Fruit fly (Drosophila melanogaster) whole organism, embryonic: Measurements from ENCODE around the gene CG17362.

Experiments
- Aef1 ChIP-seq: fragments of 200-800 bp; sonication (Bioruptor generic); IDR thresholded peaks from 3 replicates; pipeline ENCODE4 v1.3.6; 2022; ENCODE audit warnings: missing biosample characterization, missing genetic modification characterization
- CG10274 ChIP-seq: fragments of 200-800 bp; sonication (Bioruptor generic); optimal IDR thresholded peaks from 3 replicates; lab custom pipeline; 2017; ENCODE audit warnings: missing biosample characterization, mild to moderate bottlenecking, missing genetic modification characterization
- CG10321 ChIP-seq: fragments of 200-800 bp; sonication (Bioruptor generic); IDR thresholded peaks from 2 replicates; pipeline ENCODE4 v1.3.6; 2022; ENCODE audit warnings: missing biosample characterization, missing genetic modification characterization
- CG11695 ChIP-seq: fragments of 200-800 bp; sonication (Bioruptor generic); IDR thresholded peaks from 3 replicates; pipeline ENCODE4 v1.3.6; 2022; ENCODE audit warnings: missing biosample characterization, missing genetic modification characterization
- CG12219 ChIP-seq: fragments of 200-800 bp; sonication (Bioruptor generic); optimal IDR thresholded peaks from 3 replicates; lab custom pipeline; 2018; ENCODE audit warnings: missing biosample characterization, mild to moderate bottlenecking, missing genetic modification characterization
- CG1603 ChIP-seq: fragments of 200-800 bp; sonication (Bioruptor generic); optimal IDR thresholded peaks from 2 replicates; lab custom pipeline; 2019; ENCODE audit warnings: missing biosample characterization, mild to moderate bottlenecking, missing genetic modification characterization, moderate library complexity
- CG16863 ChIP-seq: fragments of 200-800 bp; sonication (Bioruptor generic); optimal IDR thresholded peaks from 3 replicates; lab custom pipeline; 2016; ENCODE audit warnings: missing biosample characterization, missing genetic modification characterization
- CG17186 ChIP-seq: fragments of 200-800 bp; sonication (Bioruptor generic); optimal IDR thresholded peaks from 3 replicates; lab custom pipeline; 2017; ENCODE audit warnings: missing biosample characterization, missing genetic modification reagents, missing genetic modification characterization
- CG17912 ChIP-seq: fragments of 200-800 bp; sonication (Bioruptor generic); optimal IDR thresholded peaks from 2 replicates; lab custom pipeline; 2018; ENCODE audit warnings: missing biosample characterization, mild to moderate bottlenecking, missing genetic modification characterization
- CG18476 ChIP-seq: fragments of 200-800 bp; sonication (Bioruptor generic); optimal IDR thresholded peaks from 2 replicates; lab custom pipeline; 2016; ENCODE audit warnings: missing biosample characterization, mild to moderate bottlenecking, missing genetic modification characterization
- CG2202 ChIP-seq: fragments of 200-800 bp; sonication (Bioruptor generic); optimal IDR thresholded peaks from 2 replicates; lab custom pipeline; 2018; ENCODE audit warnings: missing biosample characterization, mild to moderate bottlenecking, missing genetic modification characterization
- CG4282 ChIP-seq: fragments of 200-800 bp; sonication (Bioruptor generic); optimal IDR thresholded peaks from 2 replicates; lab custom pipeline; 2016; ENCODE audit warnings: missing biosample characterization, missing genetic modification characterization
- CG4617 ChIP-seq: fragments of 200-800 bp; sonication (Bioruptor generic); optimal IDR thresholded peaks from 3 replicates; lab custom pipeline; 2016; ENCODE audit warnings: missing biosample characterization, missing genetic modification characterization, borderline replicate concordance
- CG5953 ChIP-seq: fragments of 200-800 bp; sonication (Bioruptor generic); IDR thresholded peaks from 2 replicates; pipeline ENCODE4 v1.3.6; 2022; ENCODE audit warnings: missing biosample characterization, missing genetic modification characterization
- CG6765 ChIP-seq: fragments of 200-800 bp; sonication (Bioruptor generic); optimal IDR thresholded peaks from 3 replicates; lab custom pipeline; 2017; ENCODE audit warnings: missing biosample characterization, mild to moderate bottlenecking, missing genetic modification characterization
- CG6854 ChIP-seq: fragments of 200-800 bp; sonication (Bioruptor generic); optimal IDR thresholded peaks from 3 replicates; lab custom pipeline; 2017; ENCODE audit warnings: missing biosample characterization, mild to moderate bottlenecking, missing genetic modification characterization
- CG8359 ChIP-seq: fragments of 200-800 bp; sonication (Bioruptor generic); optimal IDR thresholded peaks from 2 replicates; lab custom pipeline; 2017; ENCODE audit warnings: missing biosample characterization, mild to moderate bottlenecking, missing genetic modification characterization, borderline replicate concordance
- CG9437 ChIP-seq: fragments of 200-800 bp; sonication (Bioruptor generic); optimal IDR thresholded peaks from 2 replicates; lab custom pipeline; 2018; ENCODE audit warnings: missing biosample characterization, mild to moderate bottlenecking, missing genetic modification characterization
- D19B ChIP-seq: fragments of 200-800 bp; sonication (Bioruptor generic); optimal IDR thresholded peaks from 2 replicates; lab custom pipeline; 2017; ENCODE audit warnings: missing biosample characterization, mild to moderate bottlenecking, missing genetic modification characterization
- Fer1 ChIP-seq: fragments of 200-800 bp; sonication (Bioruptor generic); optimal IDR thresholded peaks from 2 replicates; lab custom pipeline; 2017; ENCODE audit warnings: missing biosample characterization, mild to moderate bottlenecking, missing genetic modification characterization
- Fer2 ChIP-seq: fragments of 200-800 bp; sonication (Bioruptor generic); optimal IDR thresholded peaks from 2 replicates; lab custom pipeline; 2018; ENCODE audit warnings: missing biosample characterization, mild to moderate bottlenecking, missing genetic modification characterization, moderate library complexity
- H2.0 ChIP-seq: fragments of 200-800 bp; sonication (Bioruptor generic); IDR thresholded peaks from 2 replicates; pipeline ENCODE4 v1.3.6; 2022; ENCODE audit warnings: missing biosample characterization, missing genetic modification characterization
- HLH54F ChIP-seq: fragments of 200-800 bp; sonication (Bioruptor generic); optimal IDR thresholded peaks from 3 replicates; lab custom pipeline; 2016; ENCODE audit warnings: missing biosample characterization, missing genetic modification characterization
- Hr78 ChIP-seq, 2 experiments: fragments of 200-800 bp in 1 of 2; fragments of >200 bp in 1 of 2; sonication (Bioruptor generic) in 1 of 2; optimal IDR thresholded peaks; 2 replicates each; lab custom pipeline; 2017 to 2019; ENCODE audit warnings: missing biosample characterization in 2 of 2, missing genetic modification characterization in 2 of 2, mild to moderate bottlenecking in 1 of 2, moderate library complexity in 1 of 2
- Kr ChIP-seq: fragments of 200-800 bp; sonication (Bioruptor generic); optimal IDR thresholded peaks from 2 replicates; lab custom pipeline; 2017; ENCODE audit warnings: missing biosample characterization, mild to moderate bottlenecking, missing genetic modification characterization
- MBD-R2 ChIP-seq: fragments of 200-800 bp; sonication (Bioruptor generic); IDR thresholded peaks from 2 replicates; pipeline ENCODE4 v1.3.6; 2022; ENCODE audit warnings: missing biosample characterization, missing genetic modification characterization
- PHDP ChIP-seq: fragments of 200-800 bp; sonication (Bioruptor generic); optimal IDR thresholded peaks from 3 replicates; lab custom pipeline; 2018; ENCODE audit warnings: missing biosample characterization, mild to moderate bottlenecking, missing genetic modification characterization, moderate library complexity
- Pdp1 ChIP-seq, 2 experiments: fragments of 200-800 bp; sonication (Bioruptor generic); optimal IDR thresholded peaks; 3 replicates each; lab custom pipeline; 2016; ENCODE audit warnings: missing biosample characterization in 2 of 2, missing genetic modification characterization in 2 of 2, mild to moderate bottlenecking in 1 of 2, moderate library complexity in 1 of 2
- Sox100B ChIP-seq: fragments of 200-800 bp; sonication (Bioruptor generic); optimal IDR thresholded peaks from 3 replicates; lab custom pipeline; 2018; ENCODE audit warnings: missing biosample characterization, mild to moderate bottlenecking, missing genetic modification characterization
- Trl ChIP-seq, 3 experiments: fragments of >200 bp in 2 of 3; fragments of 200-800 bp in 1 of 3; sonication (Bioruptor generic) in 1 of 3; optimal IDR thresholded peaks; 2 replicates in 1 of 3; 3 replicates in 2 of 3; lab custom pipeline; 2016 to 2017; ENCODE audit warnings: missing biosample characterization in 1 of 3, missing genetic modification characterization in 1 of 3
- YL-1 ChIP-seq: fragments of 200-800 bp; sonication (Bioruptor generic); optimal IDR thresholded peaks from 3 replicates; lab custom pipeline; 2017; ENCODE audit warnings: missing biosample characterization, mild to moderate bottlenecking, missing genetic modification characterization
- ase ChIP-seq: fragments of 200-800 bp; sonication (Bioruptor generic); IDR thresholded peaks from 3 replicates; pipeline ENCODE4 v1.3.6; 2022; ENCODE audit warnings: missing biosample characterization, missing genetic modification characterization
- bigmax ChIP-seq: fragments of 200-800 bp; sonication (Bioruptor generic); optimal IDR thresholded peaks from 2 replicates; lab custom pipeline; 2018; ENCODE audit warnings: missing biosample characterization, mild to moderate bottlenecking, missing genetic modification characterization
- br ChIP-seq: fragments of >200 bp; optimal IDR thresholded peaks from 2 replicates; lab custom pipeline; 2017
- btn ChIP-seq: fragments of 200-800 bp; sonication (Bioruptor generic); optimal IDR thresholded peaks from 2 replicates; lab custom pipeline; 2016; ENCODE audit warnings: missing biosample characterization, missing genetic modification characterization
- chinmo ChIP-seq: fragments of 200-800 bp; sonication (Bioruptor generic); IDR thresholded peaks from 4 replicates; pipeline ENCODE4 v1.3.6; 2022; ENCODE audit warnings: missing biosample characterization, missing genetic modification characterization; ENCODE audit not compliant: partially characterized antibody
- grn ChIP-seq: fragments of 200-800 bp; sonication (Bioruptor generic); optimal IDR thresholded peaks from 3 replicates; lab custom pipeline; 2017; ENCODE audit warnings: missing biosample characterization, missing genetic modification characterization
- gt ChIP-seq: fragments of 200-800 bp; sonication (Bioruptor generic); IDR thresholded peaks from 2 replicates; pipeline ENCODE4 v1.3.6; 2022; ENCODE audit warnings: missing biosample characterization, missing genetic modification characterization
- jigr1 ChIP-seq: fragments of 200-800 bp; sonication (Bioruptor generic); IDR thresholded peaks from 3 replicates; pipeline ENCODE4 v1.3.6; 2022; ENCODE audit warnings: missing biosample characterization, missing genetic modification characterization
- jumu ChIP-seq: fragments of 200-800 bp; sonication (Bioruptor generic); optimal IDR thresholded peaks from 3 replicates; lab custom pipeline; 2016; ENCODE audit warnings: missing biosample characterization, missing genetic modification characterization
- nau ChIP-seq: fragments of 200-800 bp; sonication (Bioruptor generic); optimal IDR thresholded peaks from 3 replicates; lab custom pipeline; 2017; ENCODE audit warnings: missing biosample characterization, mild to moderate bottlenecking, missing genetic modification characterization, missing genetic modification reagents
- nmo ChIP-seq: fragments of 200-800 bp; sonication (Bioruptor generic); optimal IDR thresholded peaks from 2 replicates; lab custom pipeline; 2018; ENCODE audit warnings: missing biosample characterization, mild to moderate bottlenecking, missing genetic modification characterization, moderate library complexity
- p53 ChIP-seq: fragments of 200-800 bp; sonication (Bioruptor generic); optimal IDR thresholded peaks from 2 replicates; lab custom pipeline; 2016; ENCODE audit warnings: missing biosample characterization, missing genetic modification characterization
- pb ChIP-seq: fragments of 200-800 bp; sonication (Bioruptor generic); optimal IDR thresholded peaks from 3 replicates; lab custom pipeline; 2016; ENCODE audit warnings: missing biosample characterization, missing genetic modification characterization
- ro ChIP-seq: fragments of 200-800 bp; sonication (Bioruptor generic); IDR thresholded peaks from 2 replicates; pipeline ENCODE4 v1.3.6; 2022; ENCODE audit warnings: missing biosample characterization, missing genetic modification characterization
- slou ChIP-seq: fragments of 200-800 bp; sonication (Bioruptor generic); optimal IDR thresholded peaks from 3 replicates; lab custom pipeline; 2016; ENCODE audit warnings: missing biosample characterization, missing genetic modification characterization
- sqz ChIP-seq: fragments of 200-800 bp; sonication (Bioruptor generic); optimal IDR thresholded peaks from 3 replicates; lab custom pipeline; 2018; ENCODE audit warnings: missing biosample characterization, mild to moderate bottlenecking, missing genetic modification characterization
- tio ChIP-seq: fragments of 200-800 bp; sonication (Bioruptor generic); optimal IDR thresholded peaks from 2 replicates; lab custom pipeline; 2017; ENCODE audit warnings: missing biosample characterization, missing genetic modification characterization, inconsistent platforms
- tll ChIP-seq, 2 experiments: fragments of 200-800 bp in 1 of 2; fragments of >200 bp in 1 of 2; sonication (Bioruptor generic) in 1 of 2; optimal IDR thresholded peaks; 2 replicates each; lab custom pipeline; 2017 to 2019; ENCODE audit warnings: missing biosample characterization in 2 of 2, missing genetic modification characterization in 2 of 2, mild to moderate bottlenecking in 1 of 2, moderate library complexity in 1 of 2
- trem ChIP-seq: fragments of 200-800 bp; optimal IDR thresholded peaks from 3 replicates; lab custom pipeline; 2019; ENCODE audit warnings: missing biosample characterization, mild to moderate bottlenecking, missing genetic modification characterization, moderate library complexity

CG17362 gene

DNA sequence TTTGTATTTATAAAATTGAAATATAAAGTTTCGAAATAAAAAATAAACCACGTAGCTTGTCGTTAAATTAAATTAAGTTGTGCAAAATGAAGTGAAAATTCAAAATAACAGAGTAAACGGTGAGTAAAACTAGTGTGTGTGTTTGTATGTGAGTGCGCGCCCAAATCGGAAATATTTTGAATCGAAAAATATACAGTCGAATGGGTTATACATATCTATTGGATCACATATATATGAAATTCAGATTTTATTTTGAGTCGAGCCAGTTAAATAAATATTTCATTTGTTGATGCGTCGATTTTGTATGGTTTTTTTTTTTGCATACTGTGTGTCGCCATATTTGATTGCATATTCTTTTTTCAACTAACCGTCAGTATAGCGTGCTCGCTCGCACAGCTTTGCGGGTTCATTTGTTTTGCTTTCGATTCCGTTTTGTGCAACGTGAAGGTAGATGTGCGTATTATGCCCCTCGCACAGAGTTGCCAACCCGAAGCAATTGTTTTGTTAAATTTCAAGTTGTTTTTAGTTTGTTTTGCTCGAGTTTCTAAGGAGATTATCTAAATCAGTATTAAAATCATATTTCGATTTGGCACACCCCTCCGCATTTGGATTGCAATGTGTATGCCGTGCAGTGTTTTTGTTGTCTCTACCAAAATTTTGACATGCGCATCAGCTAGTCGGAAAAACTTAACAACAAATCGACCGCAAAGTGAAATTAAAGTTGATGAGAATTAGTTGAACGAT is 17.0 kb downstream of the CG17362 start (continued):
- TF ChIP-seq grn (GFP tag; lab: Kevin White, UChicago) (no peak), MBD-R2 (GFP tag; lab: Robert Waterston, UW) (no peak), D19B (peak; percentile 13), CG5953 (GFP tag; lab: Robert Waterston, UW) (no peak), YL-1 (GFP tag; lab: Kevin White, UChicago) (no peak), nmo (GFP tag; lab: Kevin White, UChicago) (no peak), CG16863 (no peak), CG2202 (tag; lab: Kevin White, UChicago) (no peak), slou (GFP tag; lab: Kevin White, UChicago) (no peak), pb (GFP tag; lab: Kevin White, UChicago) (no peak), tll (GFP tag; optimal IDR thresholded peaks at IDR 0.05; lab: Kevin White, UChicago) (no peak), gt (GFP tag; lab: Robert Waterston, UW) (no peak), ro (no peak), CG9437 (GFP tag; lab: Kevin White, UChicago) (peak; percentile 93), Fer1 (GFP tag; lab: Kevin White, UChicago) (no peak), tio (GFP tag; lab: Kevin White, UChicago) (no peak), ase (no peak), Trl (optimal IDR thresholded peaks at IDR 0.05; lab: Kevin White, UChicago) (no peak), Trl (GFP tag; optimal IDR thresholded peaks at IDR 0.05; lab: Kevin White, UChicago) (no peak), p53 (GFP tag; lab: Kevin White, UChicago) (no peak), Sox100B (GFP tag; lab: Kevin White, UChicago) (peak; percentile 3), sqz (peak; percentile 78), jumu (GFP tag; lab: Kevin White, UChicago) (no peak), bigmax (GFP tag; lab: Kevin White, UChicago) (no peak), Pdp1 (GFP tag; optimal IDR thresholded peaks at IDR 0.05; lab: Kevin White, UChicago) (peak in 1 of 2 experiments; percentile 44), CG1603 (no peak), CG10321 (GFP tag; lab: Robert Waterston, UW) (peak; percentile 93), CG18476 (GFP tag; lab: Kevin White, UChicago) (no peak), CG8359 (GFP tag; lab: Kevin White, UChicago) (no peak), Kr (GFP tag; lab: Kevin White, UChicago) (no peak), btn (no peak), CG4282 (GFP tag; lab: Kevin White, UChicago) (no peak), trem (peak; percentile 65), CG17912 (GFP tag; lab: Kevin White, UChicago) (no peak), br (lab: Kevin White, UChicago) (no peak), CG6765 (no peak), HLH54F (no peak), nau (GFP tag; lab: Kevin White, UChicago) (no peak), Hr78 (GFP tag; optimal IDR thresholded peaks at IDR 0.05; lab: Kevin White, UChicago) (no peak), H2.0 (no peak), CG12219 (GFP tag; lab: Kevin White, UChicago) (no peak), CG6854 (GFP tag; lab: Kevin White, UChicago) (no peak), PHDP (tag; lab: Kevin White, UChicago) (no peak), CG17186 (no peak), jigr1 (GFP tag; lab: Robert Waterston, UW) (no peak), Aef1 (GFP tag; lab: Robert Waterston, UW) (no peak), CG10274 (no peak), CG11695 (GFP tag; lab: Robert Waterston, UW) (no peak), CG4617 (GFP tag; lab: Kevin White, UChicago) (no peak), chinmo (no peak), Fer2 (no peak)
